Worm (Caenorhabditis elegans): ENCODE data around the gene F38A1.13.
A peak's percentile ranks its signal among the peaks of the same experiment; 100 is the strongest.

F38A1.13 gene

ce11 chrIV:1277067-1277466 is 12.0 kb downstream of the F38A1.13 start (continued):
- peak; percentile 55 for TF ChIP-seq unc-130 (GFP tag; optimal IDR thresholded peaks at IDR 0.05)
- peak; percentile 24 for TF ChIP-seq snpc-1.3 (tag; optimal IDR thresholded peaks at IDR 0.05; ENCODE audit: insufficient read depth)
- no peak for TF ChIP-seq ekl-4 (GFP tag; IDR thresholded peaks at IDR 0.05)
- no peak for TF ChIP-seq madf-10 (tag; optimal IDR thresholded peaks at IDR 0.05)
- TF ChIP-seq hsf-1 (GFP tag; IDR thresholded peaks at IDR 0.05), result peak; percentile 22; the same call in 1 of the 2 replicates
- no peak for TF ChIP-seq nhr-120 (GFP tag; IDR thresholded peaks at IDR 0.05)
- TF ChIP-seq mes-4 (tag; optimal IDR thresholded peaks at IDR 0.05), result no peak
- no peak for TF ChIP-seq ceh-100 (GFP tag; IDR thresholded peaks at IDR 0.05)
- no peak for TF ChIP-seq ZK185.1 (tag; optimal IDR thresholded peaks at IDR 0.05; ENCODE audit: poor library complexity, severe bottlenecking)
- TF ChIP-seq ceh-79 (tag; optimal IDR thresholded peaks at IDR 0.05), result no peak
- TF ChIP-seq D2030.7 (GFP tag; IDR thresholded peaks at IDR 0.05), result peak; percentile 73

- TF ChIP-seq bed-2 (GFP tag; IDR thresholded peaks at IDR 0.05) (no peak), hmg-20 (GFP tag; IDR thresholded peaks at IDR 0.05) (no peak), ceh-40 (GFP tag; IDR thresholded peaks at IDR 0.05) (no peak), madf-3 (GFP tag; IDR thresholded peaks at IDR 0.05) (no peak), ceh-91 (GFP tag; IDR thresholded peaks at IDR 0.05) (no peak), K11D2.4 (GFP tag; IDR thresholded peaks at IDR 0.05) (no peak), Y53F4B.3 (GFP tag; IDR thresholded peaks at IDR 0.05) (no peak), hsf-1 (GFP tag; IDR thresholded peaks at IDR 0.05) (no peak), Y53G8AR.9 (GFP tag; conservative IDR thresholded peaks at IDR 0.05) (no peak), dox-1 (GFP tag; IDR thresholded peaks at IDR 0.05) (no peak), snpc-1.1 (tag; optimal IDR thresholded peaks at IDR 0.05; ENCODE audit: insufficient read depth) (no peak), lsy-27 (tag; optimal IDR thresholded peaks at IDR 0.05; ENCODE audit: borderline replicate concordance, insufficient read depth) (no peak), B0019.2 (GFP tag; conservative IDR thresholded peaks at IDR 0.05) (no peak), ztf-28 (GFP tag; IDR thresholded peaks at IDR 0.05) (no peak), cebp-1 (GFP tag; IDR thresholded peaks at IDR 0.05) (no peak), cebp-1 (tag; optimal IDR thresholded peaks at IDR 0.05) (no peak), die-1 (tag; optimal IDR thresholded peaks at IDR 0.05) (no peak), mes-4 (tag; optimal IDR thresholded peaks at IDR 0.05) (no peak), ekl-4 (GFP tag; IDR thresholded peaks at IDR 0.05) (no peak)
Measured at ce11 chrIV:1278945-1279344, 13.9 kb downstream of the F38A1.13 start.

- no peak for TF ChIP-seq nfya-1 (tag; optimal IDR thresholded peaks at IDR 0.05; ENCODE audit: borderline replicate concordance, insufficient read depth)
- TF ChIP-seq K11D2.4 (GFP tag; IDR thresholded peaks at IDR 0.05), result no peak
- no peak for TF ChIP-seq F49E8.2 (tag; optimal IDR thresholded peaks at IDR 0.05; ENCODE audit: insufficient read depth)
- TF ChIP-seq rec-8 (tag; optimal IDR thresholded peaks at IDR 0.05), result no peak
- peak; percentile 23 for TF ChIP-seq nhr-80 (tag; optimal IDR thresholded peaks at IDR 0.05)
- TF ChIP-seq nhr-27 (tag; optimal IDR thresholded peaks at IDR 0.05), result no peak
Measured at ce11 chrIV:1284877-1285276, 19.8 kb downstream of the F38A1.13 start.

- TF ChIP-seq hmg-1.2 (GFP tag; IDR thresholded peaks at IDR 0.05), result peak; percentile 70; the same call in 1 of the 2 replicates
- no peak for TF ChIP-seq let-607 (tag; optimal IDR thresholded peaks at IDR 0.05)
Measured at ce11 chrIV:1286549-1286948, 21.5 kb downstream of the F38A1.13 start.
